Worm (Caenorhabditis elegans) whole organism, L2 larva: ENCODE data around the gene K10G6.9.

Experiments
- C34F6.9 ChIP-seq: fragments of 150-350 bp; optimal IDR thresholded peaks from 2 replicates; lab custom pipeline; 2014; ENCODE audit warnings: missing biosample characterization, missing genetic modification characterization
- F13H6.1 ChIP-seq: sonication (generic microtip); optimal IDR thresholded peaks from 2 replicates; lab custom pipeline; 2016; ENCODE audit warnings: missing genetic modification characterization, missing compliant biosample characterization
- Y55F3AM.14 ChIP-seq: fragments of 200-800 bp; sonication (Bioruptor generic); optimal IDR thresholded peaks from 2 replicates; lab custom pipeline; 2018; ENCODE audit warnings: mild to moderate bottlenecking, missing genetic modification characterization, missing compliant biosample characterization
- ZK546.5 ChIP-seq: sonication (generic microtip); optimal IDR thresholded peaks from 2 replicates; lab custom pipeline; 2017; ENCODE audit warnings: missing biosample characterization, missing genetic modification characterization
- aly-2 ChIP-seq: fragments of 150-350 bp; optimal IDR thresholded peaks from 2 replicates; lab custom pipeline; 2014; ENCODE audit warnings: missing biosample characterization, missing genetic modification characterization
- ama-1 ChIP-seq: fragments of 150-350 bp; optimal IDR thresholded peaks from 2 replicates; lab custom pipeline; 2018; ENCODE audit warnings: inconsistent platforms
- ceh-16 ChIP-seq: fragments of 150-350 bp; optimal IDR thresholded peaks from 2 replicates; lab custom pipeline; 2014; ENCODE audit warnings: missing biosample characterization, missing genetic modification characterization
- crh-2 ChIP-seq: sonication (generic microtip); optimal IDR thresholded peaks from 2 replicates; lab custom pipeline; 2017; ENCODE audit warnings: missing biosample characterization, missing genetic modification characterization
- dmd-4 ChIP-seq: sonication (generic microtip); optimal IDR thresholded peaks from 2 replicates; lab custom pipeline; 2017; ENCODE audit warnings: missing biosample characterization, missing genetic modification characterization
- egl-27 ChIP-seq: sonication (generic microtip); optimal IDR thresholded peaks from 3 replicates; lab custom pipeline; 2017; ENCODE audit warnings: missing biosample characterization, missing genetic modification reagents, missing genetic modification characterization
- elt-1 ChIP-seq: fragments of 150-350 bp; optimal IDR thresholded peaks from 2 replicates; lab custom pipeline; 2014; ENCODE audit warnings: missing biosample characterization, missing genetic modification characterization
- fos-1 ChIP-seq: fragments of 150-350 bp; optimal IDR thresholded peaks from 2 replicates; lab custom pipeline; 2014; ENCODE audit warnings: missing biosample characterization, missing genetic modification characterization
- lin-11 ChIP-seq: fragments of 150-350 bp; sonication (generic microtip); optimal IDR thresholded peaks from 2 replicates; lab custom pipeline; 2014; ENCODE audit warnings: missing biosample characterization, missing genetic modification characterization, inconsistent platforms, mixed read lengths
- lin-13 ChIP-seq: fragments of 150-350 bp; optimal IDR thresholded peaks from 2 replicates; lab custom pipeline; 2014; ENCODE audit warnings: missing biosample characterization, missing genetic modification reagents, missing genetic modification characterization
- lin-39 ChIP-seq: fragments of 150-350 bp; optimal IDR thresholded peaks from 2 replicates; lab custom pipeline; 2014; ENCODE audit warnings: missing biosample characterization, missing genetic modification reagents, missing genetic modification characterization
- lsy-2 ChIP-seq, 2 experiments: fragments of 150-350 bp in 1 of 2; sonication (generic microtip) in 1 of 2; optimal IDR thresholded peaks; 2 replicates each; lab custom pipeline; 2014 to 2017; ENCODE audit warnings: missing biosample characterization in 2 of 2, missing genetic modification characterization in 2 of 2
- mab-5 ChIP-seq: fragments of 150-350 bp; optimal IDR thresholded peaks from 2 replicates; lab custom pipeline; 2014; ENCODE audit warnings: missing biosample characterization, missing genetic modification characterization
- mbf-1 ChIP-seq: sonication (generic microtip); optimal IDR thresholded peaks from 2 replicates; lab custom pipeline; 2017; ENCODE audit warnings: missing biosample characterization, missing genetic modification characterization
- mdl-1 ChIP-seq, 2 experiments: fragments of 150-350 bp in 1 of 2; sonication (generic microtip) in 1 of 2; optimal IDR thresholded peaks; 2 replicates each; lab custom pipeline; 2017; ENCODE audit warnings: missing biosample characterization in 2 of 2, missing genetic modification characterization in 2 of 2
- nhr-10 ChIP-seq: sonication (generic microtip); optimal IDR thresholded peaks from 2 replicates; lab custom pipeline; 2017; ENCODE audit warnings: missing biosample characterization, missing genetic modification characterization
- nhr-12 ChIP-seq: fragments of 150-350 bp; optimal IDR thresholded peaks from 2 replicates; lab custom pipeline; 2014; ENCODE audit warnings: missing biosample characterization, missing genetic modification characterization
- nhr-129 ChIP-seq: fragments of 150-350 bp; optimal IDR thresholded peaks from 2 replicates; lab custom pipeline; 2014; ENCODE audit warnings: missing biosample characterization, missing genetic modification characterization
- nhr-237 ChIP-seq: fragments of 150-350 bp; optimal IDR thresholded peaks from 2 replicates; lab custom pipeline; 2014; ENCODE audit warnings: missing biosample characterization, missing genetic modification characterization
- peb-1 ChIP-seq: fragments of 150-350 bp; optimal IDR thresholded peaks from 2 replicates; lab custom pipeline; 2014; ENCODE audit warnings: missing biosample characterization, missing genetic modification characterization
- sma-3 ChIP-seq: sonication (generic microtip); optimal IDR thresholded peaks from 2 replicates; lab custom pipeline; 2016; ENCODE audit warnings: missing genetic modification reagents, missing genetic modification characterization, missing compliant biosample characterization
- sma-9 ChIP-seq, 2 experiments: fragments of 150-350 bp in 1 of 2; sonication (generic microtip) in 1 of 2; optimal IDR thresholded peaks; 2 replicates each; lab custom pipeline; 2014 to 2016; ENCODE audit warnings: missing genetic modification characterization in 2 of 2, mild to moderate bottlenecking in 1 of 2, missing biosample characterization in 1 of 2, missing compliant biosample characterization in 1 of 2, missing genetic modification reagents in 1 of 2, moderate library complexity in 1 of 2
- unc-39 ChIP-seq: fragments of 150-350 bp; optimal IDR thresholded peaks from 2 replicates; lab custom pipeline; 2014; ENCODE audit warnings: missing biosample characterization, missing genetic modification characterization
- unc-62 ChIP-seq: fragments of 150-350 bp; optimal IDR thresholded peaks from 2 replicates; lab custom pipeline; 2014; ENCODE audit warnings: missing biosample characterization, missing genetic modification reagents, missing genetic modification characterization
- zag-1 ChIP-seq: fragments of 150-350 bp; optimal IDR thresholded peaks from 2 replicates; lab custom pipeline; 2014; ENCODE audit warnings: missing biosample characterization, missing genetic modification characterization
- ztf-1 ChIP-seq: fragments of 200-800 bp; sonication (Bioruptor generic); conservative IDR thresholded peaks from 2 replicates; pipeline ENCODE4 v1.3.6; 2022; ENCODE audit warnings: missing genetic modification characterization, missing compliant biosample characterization
- ztf-11 ChIP-seq: sonication (generic microtip); optimal IDR thresholded peaks from 2 replicates; lab custom pipeline; 2017; ENCODE audit warnings: missing biosample characterization, missing genetic modification characterization
- ztf-4 ChIP-seq: fragments of 150-350 bp; optimal IDR thresholded peaks from 2 replicates; lab custom pipeline; 2014; ENCODE audit warnings: missing biosample characterization, missing genetic modification characterization

The K10G6.9 gene

ce11 chrII:3967061-3967460 is 5.0 kb upstream of the K10G6.9 start:
- TF ChIP-seq dmd-4 (tag; lab: Kevin White, UChicago) (no peak), fos-1 (tag; lab: Kevin White, UChicago) (no peak), elt-1 (no peak), lin-13 (GFP tag; lab: Kevin White, UChicago) (no peak)

- TF ChIP-seq mbf-1 (tag; lab: Kevin White, UChicago) (no peak), ztf-11 (tag; lab: Kevin White, UChicago) (no peak), nhr-129 (tag; lab: Kevin White, UChicago) (no peak), crh-2 (tag; lab: Kevin White, UChicago) (no peak), F13H6.1 (tag; lab: Kevin White, UChicago) (no peak), dmd-4 (tag; lab: Kevin White, UChicago) (no peak), ztf-1 (GFP tag; lab: Robert Waterston, UW) (no peak), unc-39 (tag; lab: Kevin White, UChicago) (no peak), sma-3 (no peak), zag-1 (tag; lab: Kevin White, UChicago) (no peak), peb-1 (tag; lab: Kevin White, UChicago) (no peak), ama-1 (lab: Kevin White, UChicago) (no peak), aly-2 (tag; lab: Kevin White, UChicago) (no peak)
- TF ChIP-seq, all 48 proteins: peak for 0
Observed at ce11 chrII:3968070-3968469, 4.0 kb upstream of the K10G6.9 start.

ce11 chrII:3968808-3969207 is 3.3 kb upstream of the K10G6.9 start:
- no peak for TF ChIP-seq nhr-12 (tag; lab: Kevin White, UChicago)

- TF ChIP-seq ceh-16 (no peak), sma-9 (GFP tag; optimal IDR thresholded peaks at IDR 0.05; lab: Kevin White, UChicago) (no peak), sma-9 (tag; optimal IDR thresholded peaks at IDR 0.05; lab: Kevin White, UChicago) (no peak), mab-5 (tag; lab: Kevin White, UChicago) (no peak)
Observed at ce11 chrII:3974953-3975352, 2.9 kb downstream of the K10G6.9 start, which contains the start of gene cank-26. Gene cank-26, minus strand, starts transcription at chrII:3975065.

ce11 chrII:3975942-3976341 is 3.9 kb downstream of the K10G6.9 start, which contains the start of gene dos-2:
Gene dos-2, plus strand, starts transcription at chrII:3976242.
- TF ChIP-seq lin-11 (tag; lab: Kevin White, UChicago): no peak
- TF ChIP-seq C34F6.9 (tag; lab: Kevin White, UChicago): no peak
- no peak for TF ChIP-seq mdl-1 (tag; optimal IDR thresholded peaks at IDR 0.05; lab: Kevin White, UChicago)
- TF ChIP-seq ztf-4 (tag; lab: Kevin White, UChicago): no peak
- TF ChIP-seq mbf-1 (tag; lab: Kevin White, UChicago): no peak
- no peak for TF ChIP-seq Y55F3AM.14 (GFP tag; lab: Kevin White, UChicago)
- TF ChIP-seq sma-9 (GFP tag; optimal IDR thresholded peaks at IDR 0.05; lab: Kevin White, UChicago): no peak
- TF ChIP-seq sma-9 (tag; optimal IDR thresholded peaks at IDR 0.05; lab: Kevin White, UChicago): no peak
- TF ChIP-seq unc-62 (GFP tag; lab: Kevin White, UChicago): no peak
- TF ChIP-seq ztf-1 (GFP tag; lab: Robert Waterston, UW): no peak
- TF ChIP-seq crh-2 (tag; lab: Kevin White, UChicago): no peak

- no peak for TF ChIP-seq lsy-2 (tag; optimal IDR thresholded peaks at IDR 0.05; lab: Kevin White, UChicago)
- TF ChIP-seq crh-2 (tag; lab: Kevin White, UChicago): no peak
- TF ChIP-seq mbf-1 (tag; lab: Kevin White, UChicago): no peak
Observed at ce11 chrII:3978198-3978597, 6.1 kb downstream of the K10G6.9 start.

- no peak for TF ChIP-seq unc-62 (GFP tag; lab: Kevin White, UChicago)
- no peak for TF ChIP-seq lin-39 (tag; lab: Kevin White, UChicago)
- no peak for TF ChIP-seq egl-27
- TF ChIP-seq nhr-237: no peak
- no peak for TF ChIP-seq ZK546.5 (tag; lab: Kevin White, UChicago)
- TF ChIP-seq ztf-1 (GFP tag; lab: Robert Waterston, UW): no peak
- no peak for TF ChIP-seq fos-1 (tag; lab: Kevin White, UChicago)
- no peak for TF ChIP-seq dmd-4 (tag; lab: Kevin White, UChicago)
- TF ChIP-seq mbf-1 (tag; lab: Kevin White, UChicago): no peak
- no peak for TF ChIP-seq zag-1 (tag; lab: Kevin White, UChicago)
- no peak for TF ChIP-seq mab-5 (tag; lab: Kevin White, UChicago)
- no peak for TF ChIP-seq ama-1 (lab: Kevin White, UChicago)
- TF ChIP-seq nhr-10: no peak
Observed at ce11 chrII:3980373-3980772, 8.3 kb downstream of the K10G6.9 start.
